Fruit fly (Drosophila melanogaster): ENCODE data around the gene CG17440.

- no peak for TF ChIP-seq wdn (GFP tag; IDR thresholded peaks at IDR 0.05)
- TF ChIP-seq zfh1 (GFP tag; IDR thresholded peaks at IDR 0.05): no peak
- TF ChIP-seq grn (GFP tag; optimal IDR thresholded peaks at IDR 0.05): no peak
- TF ChIP-seq h (optimal IDR thresholded peaks at IDR 0.05): no peak
- no peak for TF ChIP-seq CG7745 (tag; optimal IDR thresholded peaks at IDR 0.05)
- TF ChIP-seq ap (GFP tag; IDR thresholded peaks at IDR 0.05): no peak
- TF ChIP-seq CG17359 (tag; optimal IDR thresholded peaks at IDR 0.05): no peak
- TF ChIP-seq Dad (GFP tag; optimal IDR thresholded peaks at IDR 0.05): no peak
- TF ChIP-seq CkIIα-i1 (GFP tag; IDR thresholded peaks at IDR 0.05): no peak
- TF ChIP-seq pita (GFP tag; optimal IDR thresholded peaks at IDR 0.05): peak; percentile 87
- TF ChIP-seq z (GFP tag; IDR thresholded peaks at IDR 0.05): no peak
- no peak for TF ChIP-seq gce (GFP tag; IDR thresholded peaks at IDR 0.05)
- TF ChIP-seq CG6683 (GFP tag; optimal IDR thresholded peaks at IDR 0.05): no peak
Measured at dm6 chrX:9282783-9283289, 13.1 kb upstream of the CG17440 start, which contains the start of gene c11.1.
